Worm (Caenorhabditis elegans): ENCODE results near the gene Y7A5A.6.

DNA sequence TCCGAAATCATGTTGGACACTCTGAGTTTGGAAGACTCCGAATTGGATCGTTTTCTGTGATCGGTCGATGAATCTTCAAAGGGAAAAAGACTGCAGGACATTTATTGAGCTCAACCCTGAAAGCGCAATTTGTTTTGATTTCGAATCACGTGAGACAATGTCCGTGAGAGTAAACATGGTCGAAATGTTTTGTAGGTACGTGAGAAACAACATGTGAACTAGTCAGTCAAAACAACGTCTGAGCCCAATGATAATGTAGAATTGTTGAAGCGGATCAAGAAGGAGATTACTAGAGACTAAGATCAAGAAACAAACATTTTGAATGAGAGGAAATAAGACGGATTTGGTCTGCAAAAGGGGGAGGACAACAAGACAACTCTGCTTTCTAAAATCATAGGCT lies 4.6 kb upstream of the Y7A5A.6 start, which contains the start of gene Y7A5A.7:
- TF ChIP-seq elt-3 (tag; optimal IDR thresholded peaks at IDR 0.05), result no peak
- no peak for TF ChIP-seq pqm-1 (tag; optimal IDR thresholded peaks at IDR 0.05)
- no peak for TF ChIP-seq dpl-1 (GFP tag; optimal IDR thresholded peaks at IDR 0.05)
- no peak for TF ChIP-seq lin-39 (tag; optimal IDR thresholded peaks at IDR 0.05)
- TF ChIP-seq egl-13 (tag; optimal IDR thresholded peaks at IDR 0.05), result no peak
- TF ChIP-seq egl-27 (tag; optimal IDR thresholded peaks at IDR 0.05), result no peak
- no peak for TF ChIP-seq skn-1 (tag; optimal IDR thresholded peaks at IDR 0.05)

All from whole organism, L1 larva.